Fruit fly (Drosophila melanogaster) whole organism, embryonic: Measurements from ENCODE around the gene syd.

Experiments
- Abd-B ChIP-seq: fragments of 200-800 bp; sonication (Bioruptor generic); optimal IDR thresholded peaks from 2 replicates; lab custom pipeline; 2018; ENCODE audit warnings: missing biosample characterization, mild to moderate bottlenecking, missing genetic modification characterization, moderate library complexity
- CG10959 ChIP-seq: fragments of 200-800 bp; sonication (Bioruptor generic); IDR thresholded peaks from 2 replicates; pipeline ENCODE4 v1.3.6; 2022; ENCODE audit warnings: missing biosample characterization, missing genetic modification characterization
- CG12299 ChIP-seq: fragments of 200-800 bp; sonication (Bioruptor generic); optimal IDR thresholded peaks from 2 replicates; lab custom pipeline; 2018; ENCODE audit warnings: missing biosample characterization, mild to moderate bottlenecking, missing genetic modification characterization
- CG7786 ChIP-seq: fragments of 200-800 bp; sonication (Bioruptor generic); optimal IDR thresholded peaks from 2 replicates; lab custom pipeline; 2016; ENCODE audit warnings: missing biosample characterization, missing genetic modification characterization
- CG8281 ChIP-seq: fragments of 200-800 bp; sonication (Bioruptor generic); optimal IDR thresholded peaks from 2 replicates; lab custom pipeline; 2018; ENCODE audit warnings: missing biosample characterization, mild to moderate bottlenecking, missing genetic modification characterization, moderate library complexity
- CG9727 ChIP-seq: fragments of 200-800 bp; sonication (Bioruptor generic); optimal IDR thresholded peaks from 3 replicates; lab custom pipeline; 2017; ENCODE audit warnings: missing biosample characterization, mild to moderate bottlenecking, missing genetic modification characterization
- Hr3 ChIP-seq: fragments of 200-800 bp; sonication (Bioruptor generic); optimal IDR thresholded peaks from 3 replicates; lab custom pipeline; 2016; ENCODE audit warnings: missing biosample characterization, missing genetic modification characterization
- Rx ChIP-seq: fragments of 200-800 bp; sonication (Bioruptor generic); IDR thresholded peaks from 2 replicates; pipeline ENCODE4 v1.3.6; 2022; ENCODE audit warnings: missing biosample characterization, missing genetic modification characterization
- Sry-δ ChIP-seq: fragments of 200-800 bp; sonication (Bioruptor generic); optimal IDR thresholded peaks from 2 replicates; lab custom pipeline; 2016; ENCODE audit warnings: missing biosample characterization, missing genetic modification characterization
- ara ChIP-seq: fragments of 200-800 bp; sonication (Bioruptor generic); IDR thresholded peaks from 2 replicates; pipeline ENCODE4 v1.3.6; 2022; ENCODE audit warnings: missing biosample characterization, missing genetic modification characterization
- gcm ChIP-seq: fragments of 200-800 bp; sonication (Bioruptor generic); optimal IDR thresholded peaks from 2 replicates; lab custom pipeline; 2019; ENCODE audit warnings: missing biosample characterization, mild to moderate bottlenecking, missing genetic modification characterization, moderate library complexity
- jing ChIP-seq: fragments of 200-800 bp; sonication (Bioruptor generic); optimal IDR thresholded peaks from 2 replicates; lab custom pipeline; 2018; ENCODE audit warnings: missing biosample characterization, mild to moderate bottlenecking, missing genetic modification characterization
- lola ChIP-seq, 3 experiments: fragments of >200 bp in 2 of 3; fragments of 200-800 bp in 1 of 3; sonication (Bioruptor generic) in 1 of 3; optimal IDR thresholded peaks; 2 replicates each; lab custom pipeline; 2017 to 2019; ENCODE audit warnings: missing biosample characterization in 3 of 3, missing genetic modification characterization in 3 of 3, mild to moderate bottlenecking in 1 of 3, moderate library complexity in 1 of 3
- pan ChIP-seq, 4 experiments: fragments of >200 bp in 3 of 4; fragments of 200-800 bp in 1 of 4; sonication (Bioruptor generic) in 1 of 4; optimal IDR thresholded peaks in 3 of 4; IDR thresholded peaks in 1 of 4; 2 replicates each; pipeline versions ENCODE4 v1.3.6 to Lab custom; 2017 to 2022; ENCODE audit warnings: missing biosample characterization in 2 of 4, missing genetic modification characterization in 2 of 4, mixed read lengths in 1 of 4

DNA sequence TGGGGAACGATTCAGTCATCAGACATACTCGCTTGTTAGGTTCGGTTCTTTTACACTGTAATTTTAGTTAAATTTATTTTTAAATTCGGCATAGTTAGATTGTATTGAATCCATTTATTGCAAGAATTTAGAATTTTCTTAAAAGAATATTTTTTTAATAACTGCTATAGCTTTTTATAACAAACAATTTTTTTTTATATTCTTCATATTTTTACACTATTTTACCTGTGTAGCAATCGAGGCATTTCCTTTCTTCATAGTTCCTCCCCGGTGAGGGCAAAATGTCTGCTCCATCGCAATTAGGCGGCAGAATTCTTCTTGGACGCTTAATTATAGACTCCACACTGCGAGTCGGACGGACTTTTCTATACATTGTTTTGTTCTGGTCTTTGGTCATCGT is 45.4 kb downstream of the syd start:
- TF ChIP-seq pan (optimal IDR thresholded peaks at IDR 0.05; lab: Kevin White, UChicago) (no peak), pan (GFP tag; optimal IDR thresholded peaks at IDR 0.05 in 1 of 2, IDR thresholded peaks at IDR 0.05 in 1 of 2) (no peak), CG12299 (tag; lab: Kevin White, UChicago) (no peak), CG9727 (peak; percentile 1), Abd-B (GFP tag; lab: Kevin White, UChicago) (no peak), CG10959 (GFP tag; lab: Robert Waterston, UW) (no peak), CG8281 (no peak), CG7786 (GFP tag; lab: Kevin White, UChicago) (no peak), Sry-δ (GFP tag; lab: Kevin White, UChicago) (no peak), gcm (GFP tag; lab: Kevin White, UChicago) (no peak), lola (GFP tag; optimal IDR thresholded peaks at IDR 0.05; lab: Kevin White, UChicago) (no peak), Hr3 (GFP tag; lab: Kevin White, UChicago) (no peak), ara (GFP tag; lab: Robert Waterston, UW) (no peak), Rx (no peak), jing (GFP tag; lab: Kevin White, UChicago) (no peak)
